Fruit fly (Drosophila melanogaster) whole organism, prepupa: ENCODE measurements around the gene par-6.
A peak's percentile ranks its signal among the peaks of the same experiment; 100 is the strongest.

Experiments
- Blimp-1 ChIP-seq: fragments of 200-800 bp; sonication (Bioruptor generic); optimal IDR thresholded peaks from 3 replicates; lab custom pipeline; 2017; ENCODE audit warnings: missing biosample characterization, missing genetic modification characterization, mild to moderate bottlenecking, moderate library complexity, missing genetic modification reagents
- CG10669 ChIP-seq: fragments of 200-800 bp; sonication (Bioruptor generic); optimal IDR thresholded peaks from 3 replicates; lab custom pipeline; 2018; ENCODE audit warnings: missing biosample characterization, mild to moderate bottlenecking, missing genetic modification characterization, moderate library complexity
- CG11294 ChIP-seq: fragments of 200-800 bp; sonication (Bioruptor generic); IDR thresholded peaks from 2 replicates; pipeline ENCODE4 v1.3.6; 2022; ENCODE audit warnings: missing biosample characterization, missing genetic modification characterization
- CG11762 ChIP-seq: fragments of 200-800 bp; sonication (Bioruptor generic); optimal IDR thresholded peaks from 3 replicates; lab custom pipeline; 2016; ENCODE audit warnings: missing biosample characterization, missing genetic modification characterization; ENCODE audit not compliant: insufficient read depth
- CG15336 ChIP-seq: fragments of 200-800 bp; sonication (Bioruptor generic); IDR thresholded peaks from 2 replicates; pipeline ENCODE4 v1.3.6; 2022; ENCODE audit warnings: missing biosample characterization, missing genetic modification characterization
- CG1621 ChIP-seq: fragments of 200-800 bp; sonication (Bioruptor generic); optimal IDR thresholded peaks from 3 replicates; lab custom pipeline; 2018; ENCODE audit warnings: missing biosample characterization, mild to moderate bottlenecking, missing genetic modification characterization
- CG16779 ChIP-seq: fragments of 200-800 bp; sonication (Bioruptor generic); optimal IDR thresholded peaks from 3 replicates; lab custom pipeline; 2017; ENCODE audit warnings: missing biosample characterization, mild to moderate bottlenecking, missing genetic modification characterization
- CG31627 ChIP-seq: fragments of 200-800 bp; sonication (Bioruptor generic); optimal IDR thresholded peaks from 3 replicates; lab custom pipeline; 2016; ENCODE audit warnings: missing biosample characterization, missing genetic modification characterization
- CG32006 ChIP-seq: fragments of 200-800 bp; sonication (Bioruptor generic); optimal IDR thresholded peaks from 3 replicates; lab custom pipeline; 2017; ENCODE audit warnings: missing biosample characterization, mild to moderate bottlenecking, missing genetic modification characterization
- CG3919 ChIP-seq: fragments of 200-800 bp; sonication (Bioruptor generic); optimal IDR thresholded peaks from 3 replicates; lab custom pipeline; 2016; ENCODE audit warnings: missing biosample characterization, missing genetic modification characterization
- CG4318 ChIP-seq: fragments of 200-800 bp; sonication (Bioruptor generic); optimal IDR thresholded peaks from 3 replicates; lab custom pipeline; 2017; ENCODE audit warnings: missing biosample characterization, mild to moderate bottlenecking, missing genetic modification characterization
- CG6163 ChIP-seq: fragments of 200-800 bp; sonication (Bioruptor generic); IDR thresholded peaks from 3 replicates; pipeline ENCODE4 v1.3.6; 2022; ENCODE audit warnings: missing biosample characterization, missing genetic modification characterization
- CG6276 ChIP-seq: fragments of 200-800 bp; sonication (Bioruptor generic); optimal IDR thresholded peaks from 2 replicates; lab custom pipeline; 2017; ENCODE audit warnings: missing biosample characterization, mild to moderate bottlenecking, missing genetic modification characterization
- CG6808 ChIP-seq: fragments of 200-800 bp; sonication (Bioruptor generic); optimal IDR thresholded peaks from 3 replicates; lab custom pipeline; 2017; ENCODE audit warnings: missing biosample characterization, missing genetic modification characterization, mild to moderate bottlenecking, moderate library complexity, missing genetic modification reagents
- CG6854 ChIP-seq: fragments of 200-800 bp; sonication (Bioruptor generic); optimal IDR thresholded peaks from 2 replicates; lab custom pipeline; 2017; ENCODE audit warnings: missing biosample characterization, mild to moderate bottlenecking, missing genetic modification characterization
- CG7368 ChIP-seq: fragments of 200-800 bp; sonication (Bioruptor generic); optimal IDR thresholded peaks from 3 replicates; lab custom pipeline; 2016; ENCODE audit warnings: missing biosample characterization, missing genetic modification characterization
- CG8119 ChIP-seq: fragments of 200-800 bp; sonication (Bioruptor generic); IDR thresholded peaks from 3 replicates; pipeline ENCODE4 v1.3.6; 2022; ENCODE audit warnings: missing biosample characterization, missing genetic modification characterization
- CG9139 ChIP-seq: fragments of 200-800 bp; sonication (Bioruptor generic); optimal IDR thresholded peaks from 3 replicates; lab custom pipeline; 2017; ENCODE audit warnings: missing biosample characterization, mild to moderate bottlenecking, missing genetic modification characterization
- Eip75B ChIP-seq: fragments of 200-800 bp; sonication (Bioruptor generic); optimal IDR thresholded peaks from 3 replicates; lab custom pipeline; 2016; ENCODE audit warnings: missing biosample characterization, missing genetic modification characterization
- Eip78C ChIP-seq: fragments of 200-800 bp; sonication (Bioruptor generic); peaks from one replicate; lab custom pipeline; 2016; ENCODE audit warnings: missing biosample characterization, missing genetic modification characterization
- Eip93F ChIP-seq: fragments of 200-800 bp; sonication (Bioruptor generic); optimal IDR thresholded peaks from 2 replicates; lab custom pipeline; 2016; ENCODE audit warnings: missing biosample characterization, mild to moderate bottlenecking, missing genetic modification characterization
- Gug ChIP-seq: fragments of 200-800 bp; sonication (Bioruptor generic); IDR thresholded peaks from 2 replicates; pipeline ENCODE4 v1.3.6; 2022; ENCODE audit warnings: missing biosample characterization, missing genetic modification characterization
- Hr39 ChIP-seq: fragments of 200-800 bp; sonication (Bioruptor generic); optimal IDR thresholded peaks from 2 replicates; lab custom pipeline; 2016; ENCODE audit warnings: missing biosample characterization, missing genetic modification characterization
- Hr4 ChIP-seq: fragments of 200-800 bp; sonication (Bioruptor generic); optimal IDR thresholded peaks from 3 replicates; lab custom pipeline; 2016; ENCODE audit warnings: missing biosample characterization, missing genetic modification characterization
- Lpt ChIP-seq: fragments of 200-800 bp; sonication (Bioruptor generic); optimal IDR thresholded peaks from 3 replicates; lab custom pipeline; 2016; ENCODE audit warnings: missing biosample characterization, missing genetic modification characterization
- Met ChIP-seq: fragments of 200-800 bp; sonication (Bioruptor generic); optimal IDR thresholded peaks from 3 replicates; lab custom pipeline; 2016; ENCODE audit warnings: missing biosample characterization, missing genetic modification characterization
- OdsH ChIP-seq: fragments of 200-800 bp; sonication (Bioruptor generic); optimal IDR thresholded peaks from 3 replicates; lab custom pipeline; 2016; ENCODE audit warnings: missing biosample characterization, missing genetic modification characterization
- Sox102F ChIP-seq: fragments of 200-800 bp; sonication (Bioruptor generic); optimal IDR thresholded peaks from 2 replicates; lab custom pipeline; 2016; ENCODE audit warnings: missing biosample characterization, mild to moderate bottlenecking, missing genetic modification characterization
- Sox14 ChIP-seq: fragments of 200-800 bp; sonication (Bioruptor generic); optimal IDR thresholded peaks from 3 replicates; lab custom pipeline; 2016; ENCODE audit warnings: missing biosample characterization, missing genetic modification characterization
- acj6 ChIP-seq: fragments of 200-800 bp; sonication (Bioruptor generic); optimal IDR thresholded peaks from 3 replicates; lab custom pipeline; 2016; ENCODE audit warnings: missing biosample characterization, missing genetic modification characterization
- dac ChIP-seq: fragments of 200-800 bp; sonication (Bioruptor generic); optimal IDR thresholded peaks from 2 replicates; lab custom pipeline; 2017; ENCODE audit warnings: missing biosample characterization, mild to moderate bottlenecking, missing genetic modification characterization
- dsx ChIP-seq: fragments of 200-800 bp; optimal IDR thresholded peaks from 3 replicates; lab custom pipeline; 2019; ENCODE audit warnings: missing biosample characterization, mild to moderate bottlenecking, missing genetic modification characterization, moderate library complexity; ENCODE audit not compliant: poor library complexity, severe bottlenecking
- eg ChIP-seq: fragments of 200-800 bp; sonication (Bioruptor generic); IDR thresholded peaks from 3 replicates; pipeline ENCODE4 v1.3.6; 2022; ENCODE audit warnings: missing biosample characterization, missing genetic modification characterization
- fd59A ChIP-seq: fragments of 200-800 bp; sonication (Bioruptor generic); optimal IDR thresholded peaks from 2 replicates; lab custom pipeline; 2017; ENCODE audit warnings: missing biosample characterization, mild to moderate bottlenecking, missing genetic modification characterization, missing genetic modification reagents
- lz ChIP-seq: fragments of 200-800 bp; sonication (Bioruptor generic); optimal IDR thresholded peaks from 3 replicates; lab custom pipeline; 2016; ENCODE audit warnings: missing biosample characterization, missing genetic modification characterization
- pdm3 ChIP-seq: fragments of 200-800 bp; sonication (Bioruptor generic); optimal IDR thresholded peaks from 3 replicates; lab custom pipeline; 2016; ENCODE audit warnings: missing biosample characterization, missing genetic modification characterization
- salr ChIP-seq, 2 experiments: fragments of 200-800 bp; sonication (Bioruptor generic); optimal IDR thresholded peaks; 3 replicates each; lab custom pipeline; 2016 to 2018; ENCODE audit warnings: missing biosample characterization in 2 of 2, missing genetic modification characterization in 2 of 2, mild to moderate bottlenecking in 1 of 2
- ss ChIP-seq, 2 experiments: fragments of 200-800 bp; sonication (Bioruptor generic); optimal IDR thresholded peaks; 2 replicates in 1 of 2; 3 replicates in 1 of 2; lab custom pipeline; 2017 to 2018; ENCODE audit warnings: mild to moderate bottlenecking in 2 of 2, missing biosample characterization in 2 of 2, missing genetic modification characterization in 2 of 2, moderate library complexity in 1 of 2
- svp ChIP-seq: fragments of 200-800 bp; sonication (Bioruptor generic); peaks from one replicate; lab custom pipeline; 2016; ENCODE audit warnings: missing biosample characterization, missing genetic modification characterization
- topi ChIP-seq: fragments of 200-800 bp; sonication (Bioruptor generic); optimal IDR thresholded peaks from 3 replicates; lab custom pipeline; 2016; ENCODE audit warnings: missing biosample characterization, missing genetic modification characterization

par-6 gene

dm6 chrX:17732076-17732475 is 28.9 kb downstream of the par-6 start:
- peak; percentile 29 to 44 for TF ChIP-seq ss (GFP tag; optimal IDR thresholded peaks at IDR 0.05; lab: Kevin White, UChicago)
- peak; percentile 7 for TF ChIP-seq Eip78C (GFP tag; lab: Kevin White, UChicago)
- peak; percentile 30 for TF ChIP-seq topi (GFP tag; lab: Kevin White, UChicago)
- no peak for TF ChIP-seq Hr39
- no peak for TF ChIP-seq CG1621 (tag; lab: Kevin White, UChicago)
- peak; percentile 47 for TF ChIP-seq CG16779
- peak; percentile 47 for TF ChIP-seq svp
- peak; percentile 66 for TF ChIP-seq Eip93F (GFP tag; lab: Kevin White, UChicago)
- TF ChIP-seq Sox14 (GFP tag; lab: Kevin White, UChicago), result peak; percentile 6
- TF ChIP-seq CG31627, result no peak
- TF ChIP-seq CG7368 (GFP tag; lab: Kevin White, UChicago), result no peak
- TF ChIP-seq CG6808 (GFP tag; lab: Kevin White, UChicago), result peak; percentile 39
- no peak for TF ChIP-seq Sox102F
- TF ChIP-seq CG11762, result no peak
- no peak for TF ChIP-seq CG3919
- TF ChIP-seq Blimp-1, result peak; percentile 26
- peak; percentile 40 for TF ChIP-seq CG9139 (GFP tag; lab: Kevin White, UChicago)
- 0 out of 2 replicates have a peak, but pooled peaks have one; percentile 21 for TF ChIP-seq CG15336 (GFP tag; lab: Robert Waterston, UW)
- no peak for TF ChIP-seq dac (GFP tag; lab: Kevin White, UChicago)
- peak; percentile 60; the same call in 2 of the 3 replicates for TF ChIP-seq CG6163
- TF ChIP-seq CG6854 (GFP tag; lab: Kevin White, UChicago), result peak; percentile 81

dm6 chrX:17732684-17733083 is 29.5 kb downstream of the par-6 start:
- TF ChIP-seq CG6276 (GFP tag; lab: Kevin White, UChicago) (peak; percentile 18), dsx (GFP tag; lab: Kevin White, UChicago) (no peak), eg (GFP tag; lab: Robert Waterston, UW) (peak; percentile 24; the same call in 1 of the 3 replicates), CG15336 (GFP tag; lab: Robert Waterston, UW) (peak; percentile 18; the same call in 1 of the 2 replicates), CG32006 (GFP tag; lab: Kevin White, UChicago) (peak; percentile 70), salr (GFP tag; optimal IDR thresholded peaks at IDR 0.05; lab: Kevin White, UChicago) (peak in 1 of 2 experiments; percentile 39), acj6 (GFP tag; lab: Kevin White, UChicago) (peak; percentile 57), Eip78C (GFP tag; lab: Kevin White, UChicago) (peak; percentile 29), CG8119 (GFP tag; lab: Robert Waterston, UW) (0 out of 3 replicates have a peak, but pooled peaks have one; percentile 12), OdsH (no peak), CG11294 (GFP tag; lab: Robert Waterston, UW) (no peak), Hr4 (peak; percentile 22), svp (peak; percentile 31), Lpt (no peak), lz (GFP tag; lab: Kevin White, UChicago) (no peak), pdm3 (GFP tag; lab: Kevin White, UChicago) (no peak), Met (GFP tag; lab: Kevin White, UChicago) (peak; percentile 21), CG3919 (peak; percentile 47), Eip75B (GFP tag; lab: Kevin White, UChicago) (no peak), fd59A (GFP tag; lab: Kevin White, UChicago) (no peak), CG10669 (GFP tag; lab: Kevin White, UChicago) (no peak), topi (GFP tag; lab: Kevin White, UChicago) (no peak), Gug (no peak), CG4318 (GFP tag; lab: Kevin White, UChicago) (peak; percentile 23)
